Worm (Caenorhabditis elegans) whole organism, L4/young adult: Measurements from ENCODE around the gene Y22D7AL.15.

Experiments used
- W03F9.2 ChIP-seq: fragments of 150-350 bp; optimal IDR thresholded peaks from 2 replicates; lab custom pipeline; 2014; ENCODE audit warnings: missing biosample characterization, missing genetic modification characterization
- dao-5 ChIP-seq: sonication (generic microtip); optimal IDR thresholded peaks from 2 replicates; lab custom pipeline; 2016; ENCODE audit warnings: missing genotype, missing genetic modification characterization, moderate library complexity, missing compliant biosample characterization
- him-1 ChIP-seq: sonication (generic microtip); optimal IDR thresholded peaks from 2 replicates; lab custom pipeline; 2016; ENCODE audit warnings: missing genotype, missing genetic modification reagents, missing genetic modification characterization, missing compliant biosample characterization

DNA sequence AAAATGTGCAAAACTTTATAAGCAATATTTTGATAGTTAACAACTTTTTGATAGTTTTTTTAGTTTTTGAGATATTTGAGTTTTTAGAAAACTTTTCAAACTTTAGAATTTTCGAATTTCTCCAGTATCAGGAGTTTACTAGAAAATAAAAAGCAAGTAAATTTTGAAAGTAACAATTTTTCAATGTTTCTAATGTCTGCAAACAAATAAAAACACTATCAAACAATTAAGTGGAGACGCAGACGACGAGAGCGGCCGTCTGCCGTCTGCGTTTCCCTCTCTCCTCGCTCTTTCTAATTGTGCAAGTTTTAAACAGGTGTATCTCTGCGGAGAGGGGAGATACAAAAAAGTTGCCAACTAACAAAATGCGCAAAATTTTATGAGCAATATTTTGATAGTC is 6.7 kb downstream of the Y22D7AL.15 start:
- TF ChIP-seq dao-5 (tag; lab: Kevin White, UChicago) = no peak
- no peak for TF ChIP-seq him-1
- TF ChIP-seq W03F9.2 (tag; lab: Kevin White, UChicago) = no peak
